Fruit fly (Drosophila melanogaster) whole organism, embryonic: Measurements from ENCODE around the gene CG9616.
A peak's percentile ranks its signal among the peaks of the same experiment; 100 is the strongest.

Experiments used
- ATbp ChIP-seq: fragments of 200-800 bp; sonication (Bioruptor generic); optimal IDR thresholded peaks from 2 replicates; lab custom pipeline; 2017; ENCODE audit warnings: missing biosample characterization, mild to moderate bottlenecking, missing genetic modification characterization, missing genetic modification reagents
- Ada2b ChIP-seq: fragments of 200-800 bp; sonication (Bioruptor generic); IDR thresholded peaks from 2 replicates; pipeline ENCODE4 v1.3.6; 2022; ENCODE audit warnings: missing biosample characterization, missing genetic modification characterization
- Adf1 ChIP-seq: fragments of 200-800 bp; sonication (Bioruptor generic); IDR thresholded peaks from 2 replicates; pipeline ENCODE4 v1.3.6; 2022; ENCODE audit warnings: missing biosample characterization, missing genetic modification characterization
- CG10654 ChIP-seq: fragments of 200-800 bp; sonication (Bioruptor generic); optimal IDR thresholded peaks from 2 replicates; lab custom pipeline; 2016; ENCODE audit warnings: missing biosample characterization, missing genetic modification characterization
- CG10959 ChIP-seq: fragments of 200-800 bp; sonication (Bioruptor generic); IDR thresholded peaks from 2 replicates; pipeline ENCODE4 v1.3.6; 2022; ENCODE audit warnings: missing biosample characterization, missing genetic modification characterization
- CG11723 ChIP-seq: fragments of 200-800 bp; sonication (Bioruptor generic); optimal IDR thresholded peaks from 2 replicates; lab custom pipeline; 2017; ENCODE audit warnings: missing biosample characterization, mild to moderate bottlenecking, missing genetic modification characterization
- CG13287 ChIP-seq: fragments of 200-800 bp; sonication (Bioruptor generic); IDR thresholded peaks from 2 replicates; pipeline ENCODE4 v1.3.6; 2022; ENCODE audit warnings: missing biosample characterization, missing genetic modification characterization; ENCODE audit not compliant: partially characterized antibody
- CG14050 ChIP-seq: fragments of 200-800 bp; sonication (Bioruptor generic); IDR thresholded peaks from 3 replicates; pipeline ENCODE4 v1.3.6; 2022; ENCODE audit warnings: missing biosample characterization, missing genetic modification characterization
- CG14710 ChIP-seq: fragments of 200-800 bp; sonication (Bioruptor generic); optimal IDR thresholded peaks from 3 replicates; lab custom pipeline; 2019; ENCODE audit warnings: missing biosample characterization, mild to moderate bottlenecking, missing genetic modification characterization, moderate library complexity
- CG1647 ChIP-seq: fragments of 200-800 bp; sonication (Bioruptor generic); optimal IDR thresholded peaks from 3 replicates; lab custom pipeline; 2016; ENCODE audit warnings: missing biosample characterization, missing genetic modification characterization
- CG18599 ChIP-seq: fragments of 200-800 bp; sonication (Bioruptor generic); optimal IDR thresholded peaks from 3 replicates; lab custom pipeline; 2017; ENCODE audit warnings: missing biosample characterization, missing genetic modification characterization, mild to moderate bottlenecking, moderate library complexity, missing genetic modification reagents
- CG30431 ChIP-seq: fragments of 200-800 bp; sonication (Bioruptor generic); optimal IDR thresholded peaks from 2 replicates; lab custom pipeline; 2017; ENCODE audit warnings: missing biosample characterization, missing genetic modification characterization
- CG31365 ChIP-seq: fragments of 200-800 bp; sonication (Bioruptor generic); optimal IDR thresholded peaks from 2 replicates; lab custom pipeline; 2018; ENCODE audit warnings: missing biosample characterization, mild to moderate bottlenecking, missing genetic modification characterization
- CG3281 ChIP-seq: fragments of 200-800 bp; sonication (Bioruptor generic); optimal IDR thresholded peaks from 3 replicates; lab custom pipeline; 2017; ENCODE audit warnings: missing biosample characterization, mild to moderate bottlenecking, missing genetic modification characterization
- CG33213 ChIP-seq: fragments of 200-800 bp; sonication (Bioruptor generic); optimal IDR thresholded peaks from 3 replicates; lab custom pipeline; 2016; ENCODE audit warnings: missing biosample characterization, missing genetic modification characterization
- CG4730 ChIP-seq: fragments of 200-800 bp; sonication (Bioruptor generic); IDR thresholded peaks from 2 replicates; pipeline ENCODE4 v1.3.6; 2022; ENCODE audit warnings: missing biosample characterization, missing genetic modification characterization
- CG6254 ChIP-seq: fragments of 200-800 bp; sonication (Bioruptor generic); optimal IDR thresholded peaks from 3 replicates; lab custom pipeline; 2017; ENCODE audit warnings: mild to moderate bottlenecking, missing biosample characterization, missing genetic modification reagents, missing genetic modification characterization
- CG6765 ChIP-seq: fragments of 200-800 bp; sonication (Bioruptor generic); optimal IDR thresholded peaks from 3 replicates; lab custom pipeline; 2017; ENCODE audit warnings: missing biosample characterization, mild to moderate bottlenecking, missing genetic modification characterization
- CG6854 ChIP-seq: fragments of 200-800 bp; sonication (Bioruptor generic); optimal IDR thresholded peaks from 3 replicates; lab custom pipeline; 2017; ENCODE audit warnings: missing biosample characterization, mild to moderate bottlenecking, missing genetic modification characterization
- CG7786 ChIP-seq: fragments of 200-800 bp; sonication (Bioruptor generic); optimal IDR thresholded peaks from 2 replicates; lab custom pipeline; 2016; ENCODE audit warnings: missing biosample characterization, missing genetic modification characterization
- CG9609 ChIP-seq: fragments of 200-800 bp; sonication (Bioruptor generic); optimal IDR thresholded peaks from 3 replicates; lab custom pipeline; 2016; ENCODE audit warnings: missing biosample characterization, missing genetic modification characterization
- Dip2 ChIP-seq: fragments of 200-800 bp; sonication (Bioruptor generic); IDR thresholded peaks from 2 replicates; pipeline ENCODE4 v1.3.6; 2022; ENCODE audit warnings: missing biosample characterization, missing genetic modification characterization
- Doc3 ChIP-seq: fragments of 200-800 bp; sonication (Bioruptor generic); IDR thresholded peaks from 3 replicates; pipeline ENCODE4 v1.3.6; 2022; ENCODE audit warnings: missing biosample characterization, missing genetic modification characterization; ENCODE audit not compliant: partially characterized antibody
- Eip74EF ChIP-seq, 2 experiments: fragments of 200-800 bp in 1 of 2; fragments of >200 bp in 1 of 2; sonication (Bioruptor generic) in 1 of 2; optimal IDR thresholded peaks; 2 replicates each; lab custom pipeline; 2017 to 2019; ENCODE audit warnings: missing biosample characterization in 2 of 2, missing genetic modification characterization in 2 of 2, mild to moderate bottlenecking in 1 of 2, moderate library complexity in 1 of 2
- Elba2 ChIP-seq: fragments of 200-800 bp; sonication (Bioruptor generic); optimal IDR thresholded peaks from 3 replicates; lab custom pipeline; 2016; ENCODE audit warnings: missing biosample characterization, missing genetic modification characterization
- GATAe ChIP-seq: fragments of 200-800 bp; sonication (Bioruptor generic); conservative IDR thresholded peaks from 2 replicates; pipeline ENCODE4 v1.3.6; 2022; ENCODE audit warnings: missing biosample characterization, missing genetic modification characterization
- Gug ChIP-seq: fragments of 200-800 bp; sonication (Bioruptor generic); IDR thresholded peaks from 4 replicates; pipeline ENCODE4 v1.3.6; 2022; ENCODE audit warnings: missing biosample characterization, missing genetic modification characterization
- MBD-R2 ChIP-seq: fragments of 200-800 bp; sonication (Bioruptor generic); IDR thresholded peaks from 2 replicates; pipeline ENCODE4 v1.3.6; 2022; ENCODE audit warnings: missing biosample characterization, missing genetic modification characterization
- Mes4 ChIP-seq: fragments of 200-800 bp; sonication (Bioruptor generic); optimal IDR thresholded peaks from 2 replicates; lab custom pipeline; 2016; ENCODE audit warnings: missing biosample characterization, missing genetic modification characterization
- Poxn ChIP-seq: fragments of 200-800 bp; sonication (Bioruptor generic); IDR thresholded peaks from 2 replicates; pipeline ENCODE4 v1.3.6; 2022; ENCODE audit warnings: missing biosample characterization, missing genetic modification characterization
- Stat92E ChIP-seq, 3 experiments: fragments of >200 bp in 2 of 3; fragments of 200-800 bp in 1 of 3; sonication (Bioruptor generic) in 1 of 3; optimal IDR thresholded peaks; 2 replicates each; lab custom pipeline; 2017 to 2019; ENCODE audit warnings: missing biosample characterization in 3 of 3, missing genetic modification characterization in 3 of 3, mild to moderate bottlenecking in 1 of 3, moderate library complexity in 1 of 3
- TFAM ChIP-seq: fragments of 200-800 bp; sonication (Bioruptor generic); optimal IDR thresholded peaks from 2 replicates; lab custom pipeline; 2017; ENCODE audit warnings: missing biosample characterization, missing genetic modification characterization, inconsistent platforms
- ac ChIP-seq: fragments of 200-800 bp; sonication (Bioruptor generic); optimal IDR thresholded peaks from 3 replicates; lab custom pipeline; 2017; ENCODE audit warnings: missing biosample characterization, mild to moderate bottlenecking, missing genetic modification characterization
- cato ChIP-seq: fragments of 200-800 bp; sonication (Bioruptor generic); optimal IDR thresholded peaks from 2 replicates; lab custom pipeline; 2016; ENCODE audit warnings: missing biosample characterization, missing genetic modification characterization, borderline replicate concordance
- dimm ChIP-seq: fragments of 200-800 bp; sonication (Bioruptor generic); IDR thresholded peaks from 2 replicates; pipeline ENCODE4 v1.3.6; 2022; ENCODE audit warnings: missing biosample characterization, missing genetic modification characterization
- disco-r ChIP-seq: fragments of 200-800 bp; sonication (Bioruptor generic); optimal IDR thresholded peaks from 2 replicates; lab custom pipeline; 2016; ENCODE audit warnings: missing biosample characterization, missing genetic modification characterization
- dm ChIP-seq: fragments of 200-800 bp; sonication (Bioruptor generic); optimal IDR thresholded peaks from 3 replicates; lab custom pipeline; 2016; ENCODE audit warnings: missing biosample characterization, missing genetic modification characterization
- gce ChIP-seq: fragments of 200-800 bp; sonication (Bioruptor generic); IDR thresholded peaks from 3 replicates; pipeline ENCODE4 v1.3.6; 2022; ENCODE audit warnings: missing biosample characterization, missing genetic modification characterization
- gcm2 ChIP-seq: fragments of 200-800 bp; sonication (Bioruptor generic); optimal IDR thresholded peaks from 2 replicates; lab custom pipeline; 2016; ENCODE audit warnings: missing biosample characterization, missing genetic modification characterization
- gem ChIP-seq: fragments of 200-800 bp; sonication (Bioruptor generic); optimal IDR thresholded peaks from 2 replicates; lab custom pipeline; 2019; ENCODE audit warnings: missing biosample characterization, mild to moderate bottlenecking, missing genetic modification characterization, moderate library complexity
- gfzf ChIP-seq: fragments of 200-800 bp; sonication (Bioruptor generic); optimal IDR thresholded peaks from 2 replicates; lab custom pipeline; 2016; ENCODE audit warnings: missing biosample characterization, mild to moderate bottlenecking, missing genetic modification characterization, moderate library complexity
- grau ChIP-seq: fragments of 200-800 bp; optimal IDR thresholded peaks from 3 replicates; lab custom pipeline; 2019; ENCODE audit warnings: missing biosample characterization, mild to moderate bottlenecking, missing genetic modification characterization, moderate library complexity
- hth ChIP-seq: fragments of >200 bp; optimal IDR thresholded peaks from 2 replicates; lab custom pipeline; 2017; ENCODE audit warnings: inconsistent platforms
- lbe ChIP-seq: fragments of 200-800 bp; sonication (Bioruptor generic); optimal IDR thresholded peaks from 2 replicates; lab custom pipeline; 2016; ENCODE audit warnings: missing biosample characterization, mild to moderate bottlenecking, missing genetic modification characterization
- nau ChIP-seq: fragments of 200-800 bp; sonication (Bioruptor generic); optimal IDR thresholded peaks from 3 replicates; lab custom pipeline; 2017; ENCODE audit warnings: missing biosample characterization, mild to moderate bottlenecking, missing genetic modification characterization, missing genetic modification reagents
- pb ChIP-seq: fragments of 200-800 bp; sonication (Bioruptor generic); optimal IDR thresholded peaks from 3 replicates; lab custom pipeline; 2016; ENCODE audit warnings: missing biosample characterization, missing genetic modification characterization
- sisA ChIP-seq: fragments of 200-800 bp; sonication (Bioruptor generic); IDR thresholded peaks from 2 replicates; pipeline ENCODE4 v1.3.6; 2022; ENCODE audit warnings: missing biosample characterization, missing genetic modification characterization
- ssp ChIP-seq: fragments of 200-800 bp; sonication (Bioruptor generic); IDR thresholded peaks from 2 replicates; pipeline ENCODE4 v1.3.6; 2022; ENCODE audit warnings: missing biosample characterization, missing genetic modification characterization
- unc-4 ChIP-seq: fragments of 200-800 bp; sonication (Bioruptor generic); IDR thresholded peaks from 2 replicates; pipeline ENCODE4 v1.3.6; 2022; ENCODE audit warnings: missing biosample characterization, missing genetic modification characterization; ENCODE audit not compliant: partially characterized antibody
- zf30C ChIP-seq: fragments of 200-800 bp; sonication (Bioruptor generic); optimal IDR thresholded peaks from 3 replicates; lab custom pipeline; 2018; ENCODE audit warnings: missing biosample characterization, mild to moderate bottlenecking, missing genetic modification characterization

Gene CG9616

dm6 chr3R:14277894-14278522, 32.7 kb upstream of the CG9616 start (continued):
- TF ChIP-seq sisA (GFP tag; lab: Robert Waterston, UW) (peak; percentile 70), dimm (0 out of 2 replicates have a peak, but pooled peaks have one; percentile 11), ac (peak; percentile 96), CG7786 (GFP tag; lab: Kevin White, UChicago) (no peak), CG3281 (GFP tag; lab: Kevin White, UChicago) (no peak), gem (tag; lab: Kevin White, UChicago) (peak; percentile 89), Stat92E (GFP tag; optimal IDR thresholded peaks at IDR 0.05; lab: Kevin White, UChicago) (no peak), MBD-R2 (GFP tag; lab: Robert Waterston, UW) (peak; percentile 30; the same call in 1 of the 2 replicates), CG6765 (GFP tag; lab: Kevin White, UChicago) (peak; percentile 53), zf30C (peak; percentile 97), ATbp (GFP tag; lab: Kevin White, UChicago) (peak; percentile 66), gfzf (GFP tag; lab: Kevin White, UChicago) (no peak), Gug (GFP tag; lab: Robert Waterston, UW) (peak; percentile 65; the same call in 3 of the 4 replicates), Poxn (GFP tag; lab: Robert Waterston, UW) (no peak), CG6254 (GFP tag; lab: Kevin White, UChicago) (peak; percentile 71), pb (GFP tag; lab: Kevin White, UChicago) (no peak), CG6854 (GFP tag; lab: Kevin White, UChicago) (peak; percentile 65), Elba2 (GFP tag; lab: Kevin White, UChicago) (peak; percentile 58), grau (tag; lab: Kevin White, UChicago) (peak; percentile 83), dm (GFP tag; lab: Kevin White, UChicago) (no peak), CG30431 (GFP tag; lab: Kevin White, UChicago) (peak; percentile 60), Dip2 (no peak), CG10959 (GFP tag; lab: Robert Waterston, UW) (peak; percentile 83), Ada2b (peak; percentile 79), CG33213 (GFP tag; lab: Kevin White, UChicago) (no peak), cato (peak; percentile 36), CG4730 (peak; percentile 68), CG10654 (GFP tag; lab: Kevin White, UChicago) (peak; percentile 58), ssp (GFP tag; lab: Robert Waterston, UW) (peak; percentile 68), gce (GFP tag; lab: Robert Waterston, UW) (peak; percentile 72; the same call in 2 of the 3 replicates), disco-r (no peak), unc-4 (no peak), lbe (peak; percentile 94), Eip74EF (GFP tag; optimal IDR thresholded peaks at IDR 0.05; lab: Kevin White, UChicago) (no peak), Mes4 (no peak), CG11723 (GFP tag; lab: Kevin White, UChicago) (no peak), nau (GFP tag; lab: Kevin White, UChicago) (no peak), CG14710 (tag; lab: Kevin White, UChicago) (peak; percentile 86), gcm2 (GFP tag; lab: Kevin White, UChicago) (peak; percentile 18), CG18599 (GFP tag; lab: Kevin White, UChicago) (peak; percentile 92), Adf1 (GFP tag; lab: Robert Waterston, UW) (peak; percentile 61; the same call in 1 of the 2 replicates), Doc3 (GFP tag; lab: Robert Waterston, UW) (no peak), CG9609 (no peak), CG31365 (tag; lab: Kevin White, UChicago) (peak; percentile 14), CG1647 (GFP tag; lab: Kevin White, UChicago) (no peak), GATAe (no peak; the same call in 1 of the 2 replicates), CG14050 (GFP tag; lab: Robert Waterston, UW) (peak; percentile 80), hth (lab: Kevin White, UChicago) (no peak), CG13287 (GFP tag; lab: Robert Waterston, UW) (no peak), TFAM (GFP tag; lab: Kevin White, UChicago) (peak; percentile 36)
